Worm (Caenorhabditis elegans): ENCODE measurements around the gene srh-216.

DNA sequence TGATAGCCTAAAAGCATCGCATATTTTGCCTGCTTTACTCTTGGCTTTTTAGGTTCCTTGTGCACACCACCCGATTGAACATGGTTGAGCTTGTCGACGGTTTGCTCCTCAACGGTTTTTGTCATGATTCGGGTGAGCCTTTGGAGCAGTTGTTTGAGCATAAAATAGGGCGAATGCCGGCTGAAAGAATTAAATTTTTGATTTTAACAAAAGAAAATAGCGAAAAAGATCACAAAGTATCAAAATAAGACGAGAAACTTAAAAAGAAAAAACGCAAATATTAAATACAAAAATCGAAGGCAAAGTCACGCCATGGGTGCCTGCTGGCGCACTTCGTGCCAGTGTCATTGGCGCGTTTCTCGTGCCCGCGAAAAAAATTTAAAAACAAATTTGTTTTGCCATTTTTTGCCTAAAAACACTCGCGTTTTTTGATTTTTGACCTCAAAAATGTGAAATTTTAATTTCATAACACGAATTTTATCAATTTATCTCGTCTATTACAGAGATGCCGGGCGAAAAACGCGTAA, 32.5 kb downstream of the srh-216 start, which contains the start of the genes ctps-1 and pus-1:
- TF ChIP-seq him-1 (tag; optimal IDR thresholded peaks at IDR 0.05) (no peak), W03F9.2 (tag; optimal IDR thresholded peaks at IDR 0.05) (peak; percentile 59), dao-5 (tag; optimal IDR thresholded peaks at IDR 0.05) (no peak)

Measured in whole organism, L4/young adult.